Worm (Caenorhabditis elegans) whole organism, young adult: ENCODE results near the gene F42G4.7.
"Not testable (repeated sequence)": the region's sequence is repeated elsewhere in the genome, so short reads cannot be mapped to it uniquely, and the experiment has no call there.

Experiments used
- F33H1.4 ChIP-seq: fragments of 200-800 bp; sonication (Bioruptor generic); IDR thresholded peaks from 2 replicates; pipeline ENCODE4 v1.3.6; 2022; ENCODE audit warnings: missing genetic modification reagents, missing genetic modification characterization, missing compliant biosample characterization
- F39B2.1 ChIP-seq: fragments of 200-800 bp; sonication (Bioruptor generic); IDR thresholded peaks from 2 replicates; pipeline ENCODE4 v1.3.6; 2022; ENCODE audit warnings: missing genetic modification reagents, missing genetic modification characterization, missing compliant biosample characterization
- K12H6.12 ChIP-seq: fragments of 200-800 bp; sonication (Bioruptor generic); optimal IDR thresholded peaks from 2 replicates; lab custom pipeline; 2018; ENCODE audit warnings: mild to moderate bottlenecking, missing genetic modification characterization, missing compliant biosample characterization
- Y53G8AR.9 ChIP-seq: fragments of 200-800 bp; sonication (Bioruptor generic); conservative IDR thresholded peaks from 2 replicates; pipeline ENCODE4 v1.3.6; 2022; ENCODE audit warnings: missing genetic modification reagents, missing genetic modification characterization, missing compliant biosample characterization
- Y56A3A.18 ChIP-seq: fragments of 200-800 bp; sonication (Bioruptor generic); IDR thresholded peaks from 2 replicates; pipeline ENCODE4 v1.3.6; 2022; ENCODE audit warnings: missing genetic modification reagents, missing genetic modification characterization, missing compliant biosample characterization
- Y67H2A.10 ChIP-seq: fragments of 200-800 bp; sonication (Bioruptor generic); conservative IDR thresholded peaks from 2 replicates; pipeline ENCODE4 v1.3.6; 2022; ENCODE audit warnings: missing genetic modification reagents, missing genetic modification characterization, missing compliant biosample characterization
- Y95B8A.8 ChIP-seq: fragments of 200-800 bp; sonication (Bioruptor generic); IDR thresholded peaks from 2 replicates; pipeline ENCODE4 v1.3.6; 2022; ENCODE audit warnings: missing genetic modification reagents, missing genetic modification characterization, missing compliant biosample characterization
- ama-1 ChIP-seq, 3 experiments: fragments of 150-350 bp in 1 of 3; sonication (generic microtip) in 2 of 3; optimal IDR thresholded peaks; 2 replicates each; lab custom pipeline; 2014 to 2018; ENCODE audit warnings: missing biosample characterization in 2 of 3, missing genetic modification characterization in 2 of 3, missing genetic modification reagents in 2 of 3
- athp-1 ChIP-seq: sonication (generic microtip); optimal IDR thresholded peaks from 2 replicates; lab custom pipeline; 2017; ENCODE audit warnings: mild to moderate bottlenecking, missing genetic modification characterization, missing compliant biosample characterization
- attf-3 ChIP-seq: fragments of 200-800 bp; sonication (Bioruptor generic); conservative IDR thresholded peaks from 2 replicates; pipeline ENCODE4 v1.3.6; 2022; ENCODE audit warnings: missing genetic modification reagents, missing genetic modification characterization, missing compliant biosample characterization
- attf-5 ChIP-seq: fragments of 200-800 bp; sonication (Bioruptor generic); optimal IDR thresholded peaks from 2 replicates; lab custom pipeline; 2018; ENCODE audit warnings: mild to moderate bottlenecking, missing genetic modification characterization, missing compliant biosample characterization
- ccch-3 ChIP-seq: fragments of 200-800 bp; sonication (Bioruptor generic); optimal IDR thresholded peaks from 2 replicates; lab custom pipeline; 2018; ENCODE audit warnings: mild to moderate bottlenecking, missing genetic modification characterization, missing compliant biosample characterization
- die-1 ChIP-seq: sonication (generic microtip); optimal IDR thresholded peaks from 2 replicates; lab custom pipeline; 2016; ENCODE audit warnings: missing genotype, mild to moderate bottlenecking, missing genetic modification characterization, missing compliant biosample characterization
- dox-1 ChIP-seq: fragments of 200-800 bp; sonication (Bioruptor generic); IDR thresholded peaks from 2 replicates; pipeline ENCODE4 v1.3.6; 2022; ENCODE audit warnings: missing genetic modification reagents, missing genetic modification characterization, missing compliant biosample characterization
- dpff-1 ChIP-seq: sonication (generic microtip); optimal IDR thresholded peaks from 2 replicates; lab custom pipeline; 2017; ENCODE audit warnings: mild to moderate bottlenecking, missing genetic modification characterization, missing compliant biosample characterization
- dpl-1 ChIP-seq: fragments of 150-350 bp; optimal IDR thresholded peaks from 2 replicates; lab custom pipeline; 2014; ENCODE audit warnings: missing biosample characterization, missing genetic modification reagents, missing genetic modification characterization
- efl-1 ChIP-seq: fragments of 150-350 bp; optimal IDR thresholded peaks from 2 replicates; lab custom pipeline; 2014; ENCODE audit warnings: missing biosample characterization, missing genetic modification reagents, missing genetic modification characterization
- egrh-3 ChIP-seq: fragments of 200-800 bp; sonication (Bioruptor generic); IDR thresholded peaks from 2 replicates; pipeline ENCODE4 v1.3.6; 2022; ENCODE audit warnings: missing genetic modification reagents, missing genetic modification characterization, missing compliant biosample characterization
- him-1 ChIP-seq: sonication (generic microtip); optimal IDR thresholded peaks from 2 replicates; lab custom pipeline; 2016; ENCODE audit warnings: missing genotype, missing genetic modification reagents, missing genetic modification characterization, missing compliant biosample characterization
- let-526 ChIP-seq: fragments of 200-800 bp; sonication (Bioruptor generic); IDR thresholded peaks from 2 replicates; pipeline ENCODE4 v1.3.6; 2022; ENCODE audit warnings: missing genetic modification reagents, missing genetic modification characterization, missing compliant biosample characterization
- lin-35 ChIP-seq, 3 experiments: fragments of 150-350 bp in 2 of 3; sonication (generic microtip) in 1 of 3; optimal IDR thresholded peaks; 2 replicates each; lab custom pipeline; 2014 to 2018; ENCODE audit warnings: missing biosample characterization in 3 of 3, missing genetic modification characterization in 3 of 3, missing genetic modification reagents in 3 of 3
- lin-54 ChIP-seq: fragments of 200-800 bp; sonication (Bioruptor generic); optimal IDR thresholded peaks from 2 replicates; lab custom pipeline; 2018; ENCODE audit warnings: mild to moderate bottlenecking, missing genetic modification characterization, missing compliant biosample characterization
- madf-10 ChIP-seq: sonication (generic microtip); optimal IDR thresholded peaks from 2 replicates; lab custom pipeline; 2016; ENCODE audit warnings: mild to moderate bottlenecking, missing genetic modification characterization, missing compliant biosample characterization
- madf-6 ChIP-seq: fragments of 200-800 bp; sonication (Bioruptor generic); IDR thresholded peaks from 2 replicates; pipeline ENCODE4 v1.3.6; 2022; ENCODE audit warnings: missing genetic modification reagents, missing genetic modification characterization, missing compliant biosample characterization
- nhr-27 ChIP-seq: fragments of 200-800 bp; sonication (Bioruptor generic); optimal IDR thresholded peaks from 2 replicates; lab custom pipeline; 2018; ENCODE audit warnings: mild to moderate bottlenecking, missing genetic modification characterization, moderate library complexity, missing compliant biosample characterization
- pha-4 ChIP-seq: fragments of 150-350 bp; sonication (generic microtip); optimal IDR thresholded peaks from 2 replicates; lab custom pipeline; 2014; ENCODE audit warnings: missing biosample characterization, missing genetic modification reagents, missing genetic modification characterization
- rcor-1 ChIP-seq: fragments of 200-800 bp; sonication (Bioruptor generic); IDR thresholded peaks from 2 replicates; pipeline ENCODE4 v1.3.6; 2022; ENCODE audit warnings: missing genetic modification reagents, missing genetic modification characterization, missing compliant biosample characterization
- rec-8 ChIP-seq, 2 experiments: sonication (generic microtip); optimal IDR thresholded peaks; 2 replicates each; lab custom pipeline; 2016; ENCODE audit warnings: mild to moderate bottlenecking in 2 of 2, missing genetic modification characterization in 2 of 2, missing genetic modification reagents in 2 of 2, missing genotype in 2 of 2, missing biosample characterization in 1 of 2, missing compliant biosample characterization in 1 of 2, moderate library complexity in 1 of 2
- rpc-1 ChIP-seq, 2 experiments: fragments of 150-350 bp in 1 of 2; sonication (generic microtip) in 1 of 2; optimal IDR thresholded peaks; 2 replicates each; lab custom pipeline; 2014 to 2018; ENCODE audit warnings: missing biosample characterization in 1 of 2, missing genetic modification characterization in 1 of 2, missing genetic modification reagents in 1 of 2, missing genotype in 1 of 2
- snpc-4 ChIP-seq, 5 experiments: fragments of 150-350 bp in 1 of 5; sonication (generic microtip) in 4 of 5; optimal IDR thresholded peaks; 2 replicates each; lab custom pipeline; 2014 to 2018; ENCODE audit warnings: missing genetic modification characterization in 5 of 5, missing biosample characterization in 3 of 5, antibody characterized with exemption in 2 of 5, mild to moderate bottlenecking in 2 of 5, missing compliant biosample characterization in 2 of 5, missing genotype in 2 of 5, moderate library complexity in 2 of 5, missing genetic modification reagents in 1 of 5
- somi-1 ChIP-seq: fragments of 200-800 bp; sonication (Bioruptor generic); optimal IDR thresholded peaks from 2 replicates; lab custom pipeline; 2018; ENCODE audit warnings: mild to moderate bottlenecking, missing genetic modification characterization, missing compliant biosample characterization
- sptf-2 ChIP-seq: fragments of 200-800 bp; sonication (Bioruptor generic); optimal IDR thresholded peaks from 2 replicates; lab custom pipeline; 2018; ENCODE audit warnings: mild to moderate bottlenecking, missing genetic modification characterization, missing compliant biosample characterization
- tbp1 ChIP-seq: fragments of 200-800 bp; sonication (Bioruptor generic); optimal IDR thresholded peaks from 2 replicates; lab custom pipeline; 2018; ENCODE audit warnings: mild to moderate bottlenecking, missing genetic modification characterization, missing compliant biosample characterization
- zfh-2 ChIP-seq: fragments of 200-800 bp; sonication (Bioruptor generic); conservative IDR thresholded peaks from 2 replicates; pipeline ENCODE4 v1.3.6; 2022; ENCODE audit warnings: missing genetic modification reagents, missing genetic modification characterization, missing compliant biosample characterization
- ztf-25 ChIP-seq: fragments of 200-800 bp; sonication (Bioruptor generic); IDR thresholded peaks from 2 replicates; pipeline ENCODE4 v1.3.6; 2022; ENCODE audit warnings: missing genetic modification reagents, missing genetic modification characterization, missing compliant biosample characterization
- ztf-26 ChIP-seq: sonication (generic microtip); optimal IDR thresholded peaks from 2 replicates; lab custom pipeline; 2017; ENCODE audit warnings: missing genetic modification characterization, missing compliant biosample characterization
- ztf-3 ChIP-seq: fragments of 200-800 bp; sonication (Bioruptor generic); optimal IDR thresholded peaks from 2 replicates; lab custom pipeline; 2018; ENCODE audit warnings: mild to moderate bottlenecking, missing genetic modification characterization, missing compliant biosample characterization

F42G4.7 gene

ce11 chrII:13085951-13086350 lies 38.9 kb upstream of the F42G4.7 start:
- TF ChIP-seq Y56A3A.18 (GFP tag; lab: Robert Waterston, UW) (no peak), ccch-3 (GFP tag; lab: Kevin White, UChicago) (no peak), sptf-2 (GFP tag; lab: Kevin White, UChicago) (no peak), somi-1 (GFP tag; lab: Kevin White, UChicago) (no peak), tbp1 (GFP tag; lab: Kevin White, UChicago) (no peak), attf-5 (GFP tag; lab: Kevin White, UChicago) (no peak), ztf-3 (GFP tag; lab: Kevin White, UChicago) (no peak), athp-1 (tag; lab: Kevin White, UChicago) (no peak), F39B2.1 (GFP tag; lab: Robert Waterston, UW) (no peak), nhr-27 (tag; lab: Kevin White, UChicago) (no peak), ztf-25 (no peak), K12H6.12 (tag; lab: Kevin White, UChicago) (no peak), Y53G8AR.9 (GFP tag; lab: Robert Waterston, UW) (no peak), pha-4 (tag; lab: Kevin White, UChicago) (no peak), egrh-3 (GFP tag; lab: Robert Waterston, UW) (no peak), die-1 (tag; lab: Kevin White, UChicago) (no peak)

ce11 chrII:13083752-13084214 lies 36.7 kb upstream of the F42G4.7 start, which contains the start of the genes Y81G3A.1 and gcn-2:
TSS of gene Y81G3A.1 (minus strand) at chrII:13083926.
TSS of gene gcn-2 (plus strand) at chrII:13084164.
- no peak for TF ChIP-seq him-1
- no peak for TF ChIP-seq attf-5 (GFP tag; lab: Kevin White, UChicago)
- TF ChIP-seq dox-1 (GFP tag; lab: Robert Waterston, UW) = no peak
- TF ChIP-seq madf-10 (tag; lab: Kevin White, UChicago) = no peak
- peak; percentile 76 for TF ChIP-seq efl-1
- no peak for TF ChIP-seq ama-1 (optimal IDR thresholded peaks at IDR 0.05; lab: Kevin White, UChicago)
- no peak for TF ChIP-seq ama-1 (GFP tag; optimal IDR thresholded peaks at IDR 0.05; lab: Kevin White, UChicago)
- peak; percentile 14; the same call in 1 of the 2 replicates for TF ChIP-seq F33H1.4 (GFP tag; lab: Robert Waterston, UW)
- peak; percentile 42; the same call in 1 of the 2 replicates for TF ChIP-seq madf-6 (GFP tag; lab: Robert Waterston, UW)
- TF ChIP-seq attf-3 (GFP tag; lab: Robert Waterston, UW) = no peak
- TF ChIP-seq dpff-1 (tag; lab: Kevin White, UChicago) = no peak
- TF ChIP-seq rpc-1 (optimal IDR thresholded peaks at IDR 0.05; lab: Kevin White, UChicago) = no peak
- TF ChIP-seq rpc-1 (tag; optimal IDR thresholded peaks at IDR 0.05; lab: Kevin White, UChicago) = no peak
- TF ChIP-seq ztf-25 = no peak
- no peak for TF ChIP-seq Y56A3A.18 (GFP tag; lab: Robert Waterston, UW)
- no peak for TF ChIP-seq rec-8 (tag; optimal IDR thresholded peaks at IDR 0.05; lab: Kevin White, UChicago)
- peak; percentile 82 for TF ChIP-seq dpl-1
- no peak for TF ChIP-seq ztf-26
- TF ChIP-seq zfh-2 = no peak
- TF ChIP-seq rcor-1 (GFP tag; lab: Robert Waterston, UW) = no peak
- TF ChIP-seq lin-54 (GFP tag; lab: Kevin White, UChicago) = peak; percentile 88
- TF ChIP-seq snpc-4 (GFP tag; optimal IDR thresholded peaks at IDR 0.05; lab: Kevin White, UChicago) = no peak
- TF ChIP-seq snpc-4 (tag; optimal IDR thresholded peaks at IDR 0.05; lab: Kevin White, UChicago) = peak in 1 of 4 experiments; percentile 11
- TF ChIP-seq lin-35 (GFP tag; optimal IDR thresholded peaks at IDR 0.05; lab: Kevin White, UChicago) = peak in 1 of 3 experiments; percentile 91

- TF ChIP-seq Y95B8A.8 (GFP tag; lab: Robert Waterston, UW); Y67H2A.10 (GFP tag; lab: Robert Waterston, UW); let-526: not testable (repeated sequence)
Measured at ce11 chrII:13082403-13082802, 35.3 kb upstream of the F42G4.7 start, which contains the start of gene Y81G3A.6. TSS of gene Y81G3A.6 (minus strand) at chrII:13082503.
